Fruit fly (Drosophila melanogaster) whole organism, pupa: ENCODE data around the gene CG32271.

Source experiments
- CG10348 ChIP-seq: fragments of 200-800 bp; sonication (Bioruptor generic); IDR thresholded peaks from 2 replicates; pipeline ENCODE4 v1.3.6; 2022; ENCODE audit warnings: missing biosample characterization, missing genetic modification characterization
- CG12605 ChIP-seq: fragments of 200-800 bp; sonication (Bioruptor generic); IDR thresholded peaks from 2 replicates; pipeline ENCODE4 v1.3.6; 2022; ENCODE audit warnings: missing biosample characterization, missing genetic modification characterization
- CG13204 ChIP-seq: fragments of 200-800 bp; sonication (Bioruptor generic); optimal IDR thresholded peaks from 2 replicates; lab custom pipeline; 2018; ENCODE audit warnings: missing biosample characterization, mild to moderate bottlenecking, missing genetic modification characterization, moderate library complexity
- CG15710 ChIP-seq: fragments of 200-800 bp; sonication (Bioruptor generic); optimal IDR thresholded peaks from 2 replicates; lab custom pipeline; 2018; ENCODE audit warnings: missing biosample characterization, mild to moderate bottlenecking, missing genetic modification characterization, moderate library complexity
- CG17806 ChIP-seq: fragments of 200-800 bp; sonication (Bioruptor generic); optimal IDR thresholded peaks from 2 replicates; lab custom pipeline; 2018; ENCODE audit warnings: missing biosample characterization, mild to moderate bottlenecking, missing genetic modification characterization, moderate library complexity
- CG34367 ChIP-seq: fragments of 200-800 bp; sonication (Bioruptor generic); optimal IDR thresholded peaks from 2 replicates; lab custom pipeline; 2018; ENCODE audit warnings: missing biosample characterization, mild to moderate bottlenecking, missing genetic modification characterization
- CG8301 ChIP-seq: fragments of 200-800 bp; sonication (Bioruptor generic); optimal IDR thresholded peaks from 2 replicates; lab custom pipeline; 2018; ENCODE audit warnings: missing biosample characterization, mild to moderate bottlenecking, missing genetic modification characterization
- D1 ChIP-seq: fragments of 200-800 bp; sonication (Bioruptor generic); optimal IDR thresholded peaks from 2 replicates; lab custom pipeline; 2018; ENCODE audit warnings: missing biosample characterization, mild to moderate bottlenecking, missing genetic modification characterization, moderate library complexity
- Ets98B ChIP-seq: fragments of 200-800 bp; sonication (Bioruptor generic); IDR thresholded peaks from 2 replicates; pipeline ENCODE4 v1.3.6; 2022; ENCODE audit warnings: missing biosample characterization, missing genetic modification characterization
- Pif1B ChIP-seq: fragments of 200-800 bp; sonication (Bioruptor generic); optimal IDR thresholded peaks from 3 replicates; lab custom pipeline; 2016; ENCODE audit warnings: missing biosample characterization, missing genetic modification characterization
- fd96Ca ChIP-seq: fragments of 200-800 bp; sonication (Bioruptor generic); IDR thresholded peaks from 3 replicates; pipeline ENCODE4 v1.3.6; 2022; ENCODE audit warnings: missing biosample characterization, missing genetic modification characterization
- gl ChIP-seq: fragments of 200-800 bp; sonication (Bioruptor generic); optimal IDR thresholded peaks from 2 replicates; lab custom pipeline; 2018; ENCODE audit warnings: missing biosample characterization, mild to moderate bottlenecking, missing genetic modification characterization

- TF ChIP-seq Pif1B (GFP tag; lab: Kevin White, UChicago) (no peak), CG12605 (GFP tag; lab: Robert Waterston, UW) (no peak), D1 (no peak), CG15710 (tag; lab: Kevin White, UChicago) (no peak), CG8301 (tag; lab: Kevin White, UChicago) (no peak), CG34367 (tag; lab: Kevin White, UChicago) (no peak), CG10348 (no peak), Ets98B (GFP tag; lab: Robert Waterston, UW) (no peak), fd96Ca (GFP tag; lab: Robert Waterston, UW) (no peak; the same call in 2 of the 3 replicates), CG13204 (GFP tag; lab: Kevin White, UChicago) (no peak), CG17806 (tag; lab: Kevin White, UChicago) (no peak), gl (tag; lab: Kevin White, UChicago) (no peak)
These were observed 22.1 kb upstream of the CG32271 start, which contains the start of gene Larp4B for dm6 chr3L:3224740-3225719.
